Worm (Caenorhabditis elegans) whole organism, mixed stage, embryonic: Measurements from ENCODE around the gene top-3.

Experiments used
- bed-3 ChIP-seq: fragments of 200-800 bp; sonication (Bioruptor generic); optimal IDR thresholded peaks from 3 replicates; lab custom pipeline; 2018; ENCODE audit warnings: mild to moderate bottlenecking, missing genetic modification characterization, moderate library complexity, missing compliant biosample characterization
- blmp-1 ChIP-seq: fragments of 150-350 bp; optimal IDR thresholded peaks from 2 replicates; lab custom pipeline; 2014; ENCODE audit warnings: missing biosample characterization, missing genetic modification characterization
- ceh-39 ChIP-seq: fragments of 150-350 bp; optimal IDR thresholded peaks from 2 replicates; lab custom pipeline; 2014; ENCODE audit warnings: missing biosample characterization, missing genetic modification characterization
- ceh-83 ChIP-seq: fragments of 200-800 bp; sonication (Bioruptor generic); optimal IDR thresholded peaks from 2 replicates; lab custom pipeline; 2018; ENCODE audit warnings: mild to moderate bottlenecking, missing genetic modification characterization, missing compliant biosample characterization
- ces-1 ChIP-seq: fragments of 150-350 bp; optimal IDR thresholded peaks from 2 replicates; lab custom pipeline; 2014; ENCODE audit warnings: missing biosample characterization, missing genetic modification reagents, missing genetic modification characterization
- cnd-1 ChIP-seq: fragments of 200-800 bp; sonication (Bioruptor generic); optimal IDR thresholded peaks from 2 replicates; lab custom pipeline; 2018; ENCODE audit warnings: mild to moderate bottlenecking, missing genetic modification characterization, missing compliant biosample characterization
- drap-1 ChIP-seq: fragments of 200-800 bp; sonication (Bioruptor generic); optimal IDR thresholded peaks from 3 replicates; lab custom pipeline; 2018; ENCODE audit warnings: mild to moderate bottlenecking, missing genetic modification characterization, missing compliant biosample characterization
- elt-1 ChIP-seq: sonication (generic microtip); optimal IDR thresholded peaks from 2 replicates; lab custom pipeline; 2017; ENCODE audit warnings: missing genetic modification characterization, mild to moderate bottlenecking, missing compliant biosample characterization, antibody characterized with exemption, moderate library complexity, borderline replicate concordance; ENCODE audit not compliant: insufficient read depth
- flh-1 ChIP-seq: fragments of 200-800 bp; sonication (Bioruptor generic); optimal IDR thresholded peaks from 2 replicates; lab custom pipeline; 2018; ENCODE audit warnings: mild to moderate bottlenecking, missing genetic modification characterization, moderate library complexity, missing compliant biosample characterization
- ham-2 ChIP-seq: fragments of 200-800 bp; sonication (Bioruptor generic); optimal IDR thresholded peaks from 2 replicates; lab custom pipeline; 2018; ENCODE audit warnings: mild to moderate bottlenecking, missing genetic modification characterization, missing compliant biosample characterization
- hlh-1 ChIP-seq: fragments of 150-350 bp; optimal IDR thresholded peaks from 2 replicates; lab custom pipeline; 2014; ENCODE audit warnings: missing biosample characterization, missing genetic modification reagents, missing genetic modification characterization
- lin-13 ChIP-seq: fragments of 150-350 bp; optimal IDR thresholded peaks from 2 replicates; lab custom pipeline; 2014; ENCODE audit warnings: missing biosample characterization, missing genetic modification characterization
- lin-32 ChIP-seq: fragments of 200-800 bp; sonication (Bioruptor generic); optimal IDR thresholded peaks from 2 replicates; lab custom pipeline; 2018; ENCODE audit warnings: mild to moderate bottlenecking, missing genetic modification characterization, missing compliant biosample characterization
- lsy-2 ChIP-seq: fragments of 150-350 bp; optimal IDR thresholded peaks from 2 replicates; lab custom pipeline; 2014; ENCODE audit warnings: missing biosample characterization, missing genetic modification characterization
- mab-5 ChIP-seq: fragments of 150-350 bp; optimal IDR thresholded peaks from 2 replicates; lab custom pipeline; 2014; ENCODE audit warnings: missing biosample characterization, missing genetic modification characterization
- mep-1 ChIP-seq: fragments of 150-350 bp; optimal IDR thresholded peaks from 2 replicates; lab custom pipeline; 2017; ENCODE audit warnings: missing biosample characterization, missing genetic modification reagents, missing genetic modification characterization, inconsistent platforms
- mls-2 ChIP-seq: sonication (generic microtip); optimal IDR thresholded peaks from 2 replicates; lab custom pipeline; 2016; ENCODE audit warnings: mild to moderate bottlenecking, missing genetic modification characterization, moderate library complexity, missing compliant biosample characterization
- nhr-12 ChIP-seq: fragments of 150-350 bp; optimal IDR thresholded peaks from 2 replicates; lab custom pipeline; 2014; ENCODE audit warnings: missing biosample characterization, missing genetic modification characterization
- nhr-2 ChIP-seq: fragments of 150-350 bp; optimal IDR thresholded peaks from 2 replicates; lab custom pipeline; 2014; ENCODE audit warnings: missing biosample characterization, missing genetic modification characterization
- nhr-237 ChIP-seq: fragments of 150-350 bp; optimal IDR thresholded peaks from 2 replicates; lab custom pipeline; 2014; ENCODE audit warnings: missing biosample characterization, missing genetic modification characterization
- nhr-28 ChIP-seq: fragments of 150-350 bp; optimal IDR thresholded peaks from 2 replicates; lab custom pipeline; 2014; ENCODE audit warnings: missing biosample characterization, missing genetic modification characterization
- nhr-76 ChIP-seq: sonication (generic microtip); optimal IDR thresholded peaks from 2 replicates; lab custom pipeline; 2017; ENCODE audit warnings: missing biosample characterization, missing genetic modification characterization
- pha-4 ChIP-seq: fragments of 150-350 bp; optimal IDR thresholded peaks from 2 replicates; lab custom pipeline; 2018; ENCODE audit warnings: missing biosample characterization, missing genetic modification reagents, missing genetic modification characterization
- snpc-4 ChIP-seq: fragments of 150-350 bp; optimal IDR thresholded peaks from 2 replicates; lab custom pipeline; 2014; ENCODE audit warnings: missing biosample characterization, missing genetic modification characterization
- sptf-1 ChIP-seq: sonication (generic microtip); optimal IDR thresholded peaks from 2 replicates; lab custom pipeline; 2017; ENCODE audit warnings: mild to moderate bottlenecking, missing genetic modification characterization, moderate library complexity, missing compliant biosample characterization
- tbx-8 ChIP-seq: fragments of 200-800 bp; sonication (Bioruptor generic); optimal IDR thresholded peaks from 2 replicates; lab custom pipeline; 2018; ENCODE audit warnings: mild to moderate bottlenecking, missing genetic modification characterization, moderate library complexity, missing compliant biosample characterization
- unc-120 ChIP-seq: sonication (generic microtip); optimal IDR thresholded peaks from 2 replicates; lab custom pipeline; 2017; ENCODE audit warnings: missing genetic modification characterization, missing compliant biosample characterization; ENCODE audit not compliant: poor library complexity, severe bottlenecking
- unc-39 ChIP-seq: fragments of 150-350 bp; optimal IDR thresholded peaks from 2 replicates; lab custom pipeline; 2014; ENCODE audit warnings: missing biosample characterization, missing genetic modification characterization
- unc-62 ChIP-seq: fragments of 150-350 bp; optimal IDR thresholded peaks from 2 replicates; lab custom pipeline; 2014; ENCODE audit warnings: missing biosample characterization, missing genetic modification reagents, missing genetic modification characterization
- zip-8 ChIP-seq: fragments of 150-350 bp; optimal IDR thresholded peaks from 2 replicates; lab custom pipeline; 2014; ENCODE audit warnings: missing biosample characterization, missing genetic modification characterization
- ztf-11 ChIP-seq: fragments of 150-350 bp; optimal IDR thresholded peaks from 2 replicates; lab custom pipeline; 2014; ENCODE audit warnings: missing biosample characterization, missing genetic modification characterization

top-3 gene

DNA sequence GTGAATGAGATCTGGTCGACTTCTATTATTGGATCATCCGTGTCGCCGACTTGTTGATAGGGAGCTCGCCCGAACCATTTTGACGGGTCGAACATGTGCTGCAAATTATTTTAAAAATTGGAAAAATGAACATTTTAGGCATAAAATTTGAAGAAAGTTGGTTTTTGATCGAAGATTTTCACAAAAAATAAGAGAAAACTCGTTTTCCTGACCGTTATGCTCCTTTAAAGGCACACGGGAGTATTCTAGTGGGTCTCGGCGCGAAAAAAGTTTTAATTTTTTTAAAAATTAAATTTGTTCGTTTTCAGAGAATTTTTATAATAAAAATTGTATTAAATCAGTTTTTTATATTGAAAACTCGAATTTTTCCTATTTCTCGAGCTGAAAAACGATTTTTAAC lies 45.8 kb downstream of the top-3 start, which contains the start of gene Y56A3A.16:
Gene Y56A3A.16 (minus strand): TSS at position 101 of the 400 bp plus-strand sequence.
- TF ChIP-seq sptf-1 (tag; lab: Kevin White, UChicago) (no peak), nhr-12 (tag; lab: Kevin White, UChicago) (no peak), mep-1 (no peak), nhr-76 (tag; lab: Kevin White, UChicago) (no peak), drap-1 (no peak), ham-2 (no peak)

DNA sequence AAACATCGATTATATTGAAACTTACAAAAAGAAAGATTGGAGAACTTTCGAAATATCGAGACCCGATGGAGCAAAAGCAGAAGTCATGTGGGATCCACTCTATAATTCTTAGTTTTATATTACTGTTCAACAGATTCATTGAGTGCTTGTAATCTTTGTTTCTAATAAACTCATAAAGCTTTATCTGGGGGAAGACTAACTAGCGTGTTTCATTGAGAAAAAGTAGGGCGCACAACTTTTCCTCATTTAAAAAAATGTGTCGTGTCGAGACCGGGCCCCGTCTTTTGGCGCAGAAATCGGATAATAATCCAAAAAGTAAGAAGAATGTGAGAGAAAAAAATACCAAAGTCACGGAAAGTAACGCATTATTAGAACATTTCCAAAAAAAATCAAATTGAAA lies 50.2 kb downstream of the top-3 start, which contains the start of gene faah-4:
Gene faah-4 (minus strand): TSS at position 101 of the 400 bp plus-strand sequence.
- TF ChIP-seq nhr-237 (tag; lab: Kevin White, UChicago) (no peak), lsy-2 (no peak), ham-2 (no peak)

DNA sequence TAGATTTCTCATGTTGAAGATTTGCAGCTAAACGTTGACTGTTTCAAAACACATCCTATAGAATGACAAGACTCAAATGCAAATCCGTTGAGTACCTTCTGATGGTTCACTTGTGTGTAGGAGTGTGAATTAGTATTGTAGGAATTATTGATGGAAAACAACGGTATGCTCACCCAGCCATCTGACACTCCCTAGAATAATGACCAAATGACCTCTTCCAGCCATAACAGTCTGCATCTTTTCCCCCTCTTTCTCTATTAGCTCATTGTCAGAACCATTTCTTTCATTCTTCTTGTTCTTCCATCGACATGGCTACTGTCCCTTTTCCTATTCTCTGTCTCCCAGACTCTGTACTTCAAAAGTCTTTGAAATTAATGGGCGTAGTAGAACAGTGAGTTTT lies 51.3 kb downstream of the top-3 start, which contains the start of gene fbxb-24:
Gene fbxb-24 (plus strand): TSS at position 301 of the 400 bp plus-strand sequence.
- TF ChIP-seq nhr-28 (tag; lab: Kevin White, UChicago), result no peak
- no peak for TF ChIP-seq mab-5 (tag; lab: Kevin White, UChicago)
- no peak for TF ChIP-seq nhr-237 (tag; lab: Kevin White, UChicago)
- TF ChIP-seq ham-2, result no peak
- no peak for TF ChIP-seq nhr-12 (tag; lab: Kevin White, UChicago)
- no peak for TF ChIP-seq pha-4 (tag; lab: Kevin White, UChicago)
- TF ChIP-seq cnd-1 (tag; lab: Kevin White, UChicago), result no peak
- TF ChIP-seq tbx-8 (GFP tag; lab: Kevin White, UChicago), result no peak
- no peak for TF ChIP-seq snpc-4 (tag; lab: Kevin White, UChicago)
- TF ChIP-seq unc-62 (GFP tag; lab: Kevin White, UChicago), result no peak
- TF ChIP-seq nhr-2, result no peak
- TF ChIP-seq mls-2 (tag; lab: Kevin White, UChicago), result no peak
- no peak for TF ChIP-seq ceh-39
- no peak for TF ChIP-seq unc-120
- TF ChIP-seq ces-1 (GFP tag; lab: Kevin White, UChicago), result no peak
- TF ChIP-seq flh-1 (GFP tag; lab: Kevin White, UChicago), result no peak

DNA sequence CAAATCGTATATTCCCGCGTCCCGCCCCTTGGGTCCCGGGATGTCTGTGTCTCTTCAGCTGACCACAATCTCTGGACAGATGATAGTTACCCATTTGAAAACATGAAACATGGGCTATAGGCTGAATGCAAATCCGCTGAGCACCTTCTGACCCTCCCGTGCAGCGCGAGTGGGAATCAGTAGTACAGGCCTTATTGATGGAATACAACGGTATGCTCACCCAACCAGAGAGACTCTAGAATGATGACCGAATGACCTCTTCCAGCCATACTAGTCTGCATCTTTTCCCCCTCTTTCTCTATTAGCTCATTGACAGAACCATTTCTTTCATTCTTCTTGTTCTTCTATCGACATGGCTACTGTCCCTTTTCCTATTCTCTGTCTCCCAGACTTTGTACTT lies 52.8 kb downstream of the top-3 start, which contains the start of gene sdz-33:
Gene sdz-33 (plus strand): TSS at position 301 of the 400 bp plus-strand sequence.
- TF ChIP-seq unc-39 (tag; lab: Kevin White, UChicago) (no peak), lin-13 (tag; lab: Kevin White, UChicago) (no peak), drap-1 (no peak), mep-1 (no peak), tbx-8 (GFP tag; lab: Kevin White, UChicago) (no peak), flh-1 (GFP tag; lab: Kevin White, UChicago) (no peak)

DNA sequence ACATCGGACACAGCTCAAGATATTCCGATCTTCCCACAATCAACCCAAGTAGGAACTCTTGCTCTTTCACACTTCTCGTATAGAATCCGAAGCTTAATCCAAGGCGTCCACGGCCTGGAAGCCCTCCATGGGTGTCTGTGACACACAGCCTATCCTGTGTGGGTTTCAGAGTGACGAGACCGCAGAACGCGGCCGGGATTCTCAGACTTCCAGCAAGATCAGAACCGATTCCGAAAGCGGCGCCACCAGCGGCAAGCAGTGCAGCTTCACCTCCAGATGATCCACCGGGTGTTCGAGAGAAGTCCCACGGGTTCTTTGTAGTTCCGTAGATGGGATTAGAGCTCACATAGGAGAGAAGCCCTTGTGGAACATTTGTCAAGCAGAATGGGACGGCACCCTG lies 57.2 kb downstream of the top-3 start:
- TF ChIP-seq drap-1 (no peak), elt-1 (tag; lab: Kevin White, UChicago) (no peak), mab-5 (tag; lab: Kevin White, UChicago) (no peak), nhr-237 (tag; lab: Kevin White, UChicago) (no peak), zip-8 (no peak), unc-39 (tag; lab: Kevin White, UChicago) (no peak), cnd-1 (tag; lab: Kevin White, UChicago) (no peak), pha-4 (tag; lab: Kevin White, UChicago) (no peak), bed-3 (GFP tag; lab: Kevin White, UChicago) (no peak), ceh-83 (GFP tag; lab: Kevin White, UChicago) (no peak), blmp-1 (tag; lab: Kevin White, UChicago) (no peak), unc-120 (no peak), ztf-11 (tag; lab: Kevin White, UChicago) (no peak), hlh-1 (no peak), ham-2 (no peak), snpc-4 (tag; lab: Kevin White, UChicago) (no peak), lin-13 (tag; lab: Kevin White, UChicago) (no peak)

DNA sequence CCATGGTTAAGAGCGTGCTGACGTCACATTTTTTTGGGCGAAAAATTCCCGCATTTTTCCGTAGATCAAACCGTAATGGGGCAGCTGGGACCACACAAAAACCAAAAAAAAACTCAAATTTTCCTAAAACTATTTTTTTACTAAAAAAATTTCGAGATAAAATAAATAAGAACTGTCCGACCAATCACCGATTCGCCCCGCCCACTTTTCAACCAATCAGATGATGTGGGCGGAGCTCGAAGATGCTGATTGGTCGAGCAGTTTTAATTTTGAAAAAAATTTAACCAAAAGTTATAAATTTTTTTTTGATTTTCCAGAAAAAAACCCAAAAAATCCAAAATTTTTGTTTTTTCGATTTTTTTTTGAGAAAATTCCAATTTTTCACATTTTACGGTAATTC lies 60.0 kb downstream of the top-3 start:
- no peak for TF ChIP-seq lin-32 (GFP tag; lab: Kevin White, UChicago)
- TF ChIP-seq sptf-1 (tag; lab: Kevin White, UChicago), result no peak
- no peak for TF ChIP-seq ceh-83 (GFP tag; lab: Kevin White, UChicago)
- no peak for TF ChIP-seq unc-39 (tag; lab: Kevin White, UChicago)
- no peak for TF ChIP-seq drap-1
- TF ChIP-seq nhr-76 (tag; lab: Kevin White, UChicago), result no peak
- no peak for TF ChIP-seq blmp-1 (tag; lab: Kevin White, UChicago)
- no peak for TF ChIP-seq ces-1 (GFP tag; lab: Kevin White, UChicago)
- no peak for TF ChIP-seq lin-13 (tag; lab: Kevin White, UChicago)
- TF ChIP-seq ceh-39, result no peak
- TF ChIP-seq flh-1 (GFP tag; lab: Kevin White, UChicago), result no peak
- TF ChIP-seq hlh-1, result no peak
- TF ChIP-seq nhr-2, result no peak
- TF ChIP-seq, all 35 proteins: peak for 0
